Fruit fly (Drosophila melanogaster): Measurements from ENCODE around the gene CG34278.

DNA sequence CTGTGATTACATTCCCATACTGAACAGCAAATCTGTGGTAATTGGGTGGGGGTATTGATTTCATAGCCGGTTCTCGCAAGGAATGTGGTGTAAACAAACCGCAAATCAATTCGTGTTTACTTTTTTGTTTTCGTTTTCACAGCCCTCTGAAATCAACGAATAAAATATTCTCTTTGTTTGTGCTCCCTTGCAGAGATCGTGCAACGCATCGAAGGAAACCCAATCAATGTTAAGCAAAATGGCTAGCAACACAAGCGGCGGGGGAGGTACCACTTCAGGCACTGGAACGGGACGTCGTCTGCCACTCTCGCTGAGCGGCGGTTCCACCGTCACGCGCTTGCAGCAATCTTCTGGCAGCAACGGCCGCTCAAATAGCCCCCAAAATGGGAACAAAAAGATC is 37.8 kb upstream of the CG34278 start:
- TF ChIP-seq rn (GFP tag; IDR thresholded peaks at IDR 0.05) (no peak), CG17806 (tag; optimal IDR thresholded peaks at IDR 0.05) (no peak), Pif1A (GFP tag; optimal IDR thresholded peaks at IDR 0.05) (no peak), EcR (GFP tag; optimal IDR thresholded peaks at IDR 0.05) (peak; percentile 4), CG8301 (tag; optimal IDR thresholded peaks at IDR 0.05) (no peak), CG34367 (tag; optimal IDR thresholded peaks at IDR 0.05) (no peak), CG10348 (GFP tag; IDR thresholded peaks at IDR 0.05) (no peak), fd96Ca (GFP tag; IDR thresholded peaks at IDR 0.05) (no peak)

Data from whole organism, pupa.